Worm (Caenorhabditis elegans): ENCODE data around the gene math-13.

Gene math-13

DNA sequence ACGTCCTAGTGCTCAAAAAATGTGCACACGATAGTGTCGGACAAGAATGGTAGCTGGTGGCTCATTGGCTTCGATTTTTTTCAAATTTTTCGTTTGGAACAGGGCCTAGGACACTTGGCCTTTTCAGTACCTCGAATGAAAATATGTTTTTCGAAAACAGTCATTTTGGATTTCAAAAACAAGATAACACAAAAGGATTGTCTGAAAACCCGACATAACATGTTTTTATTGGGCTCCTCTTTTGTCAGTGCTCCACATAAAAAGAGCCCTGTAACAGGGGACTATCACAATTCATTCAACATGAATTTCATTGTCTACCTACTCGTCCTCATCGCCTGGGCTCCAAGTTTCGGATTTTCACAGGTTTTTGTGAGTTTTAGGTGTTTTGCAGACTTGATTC is 11.5 kb upstream of the math-13 start, which contains the start of gene C16C4.17:
Gene C16C4.17 (plus strand): TSS at position 301 of the 400 bp plus-strand sequence.
- TF ChIP-seq ceh-48 (tag; optimal IDR thresholded peaks at IDR 0.05) (no peak), ceh-45 (GFP tag; IDR thresholded peaks at IDR 0.05) (no peak), T23F11.4 (GFP tag; optimal IDR thresholded peaks at IDR 0.05) (no peak), hlh-8 (tag; optimal IDR thresholded peaks at IDR 0.05) (no peak)

DNA sequence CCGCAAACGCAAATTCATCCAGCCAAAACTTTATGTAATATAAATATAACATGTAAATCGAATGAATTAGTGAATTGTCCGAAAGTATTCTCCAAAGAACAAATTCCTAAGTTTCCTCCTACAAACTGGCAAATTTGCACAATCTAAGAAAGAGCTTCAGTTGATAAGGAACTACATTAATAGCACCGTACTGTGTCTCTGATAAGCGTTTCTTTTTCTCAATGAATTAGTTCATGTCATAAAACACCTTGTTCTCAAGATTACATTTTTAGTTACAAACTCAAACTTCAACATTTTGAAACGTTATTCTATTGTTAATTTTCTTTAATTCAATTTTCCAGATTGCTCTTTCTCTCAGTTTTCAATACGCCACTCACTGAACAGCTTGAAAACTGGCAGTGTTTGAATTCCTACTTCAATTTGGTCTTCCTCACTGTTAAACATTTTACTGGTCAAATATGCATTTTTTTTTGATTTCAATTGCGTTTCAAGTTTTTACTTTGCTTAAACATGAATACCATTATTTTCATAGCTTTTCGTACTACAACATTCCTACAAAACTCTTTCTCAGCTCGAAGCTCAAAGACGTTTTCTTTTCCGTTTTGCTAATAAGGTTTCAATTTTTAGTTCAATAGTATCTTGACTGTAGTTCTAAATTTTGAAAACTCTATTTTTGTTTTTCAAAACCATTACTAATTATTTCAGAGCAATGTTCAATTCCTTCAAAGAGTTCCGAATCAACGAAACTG is 9.9 kb upstream of the math-13 start, which contains the start of gene math-15:
Gene math-15 (plus strand): TSS at position 699 of the 749 bp plus-strand sequence.
- no peak for TF ChIP-seq Y22D7AL.16 (tag; optimal IDR thresholded peaks at IDR 0.05)
- TF ChIP-seq elt-4 (tag; optimal IDR thresholded peaks at IDR 0.05): no peak
- no peak for TF ChIP-seq fax-1 (tag; optimal IDR thresholded peaks at IDR 0.05)
- TF ChIP-seq sdc-2 (tag; optimal IDR thresholded peaks at IDR 0.05): no peak
- no peak for TF ChIP-seq ceh-31 (tag; optimal IDR thresholded peaks at IDR 0.05)
- TF ChIP-seq elt-2 (tag; optimal IDR thresholded peaks at IDR 0.05): peak; percentile 27

DNA sequence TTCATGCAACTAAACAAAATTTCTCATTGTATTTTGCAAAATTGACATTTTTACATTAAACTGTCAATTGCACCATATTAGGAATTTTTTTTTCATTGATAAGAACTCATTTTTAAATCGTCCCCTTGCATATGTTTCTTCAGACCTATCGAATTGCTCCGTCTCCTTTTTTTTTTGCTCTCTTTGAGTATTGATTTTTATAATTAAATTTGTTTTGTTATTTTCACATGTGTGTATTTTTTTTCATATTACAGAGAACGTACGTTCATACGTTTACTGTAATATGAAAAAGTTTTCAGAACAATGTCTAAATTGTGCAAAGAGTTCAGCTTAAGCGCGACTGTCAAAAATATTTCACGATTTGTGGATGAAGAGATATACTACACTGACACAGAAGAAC is 6.6 kb upstream of the math-13 start, which contains the start of gene math-14:
Gene math-14 (plus strand): TSS at position 301 of the 400 bp plus-strand sequence.
- TF ChIP-seq pha-4 (tag; optimal IDR thresholded peaks at IDR 0.05): no peak
- no peak for TF ChIP-seq rnt-1 (tag; optimal IDR thresholded peaks at IDR 0.05)
- TF ChIP-seq hlh-6 (tag; optimal IDR thresholded peaks at IDR 0.05): no peak

DNA sequence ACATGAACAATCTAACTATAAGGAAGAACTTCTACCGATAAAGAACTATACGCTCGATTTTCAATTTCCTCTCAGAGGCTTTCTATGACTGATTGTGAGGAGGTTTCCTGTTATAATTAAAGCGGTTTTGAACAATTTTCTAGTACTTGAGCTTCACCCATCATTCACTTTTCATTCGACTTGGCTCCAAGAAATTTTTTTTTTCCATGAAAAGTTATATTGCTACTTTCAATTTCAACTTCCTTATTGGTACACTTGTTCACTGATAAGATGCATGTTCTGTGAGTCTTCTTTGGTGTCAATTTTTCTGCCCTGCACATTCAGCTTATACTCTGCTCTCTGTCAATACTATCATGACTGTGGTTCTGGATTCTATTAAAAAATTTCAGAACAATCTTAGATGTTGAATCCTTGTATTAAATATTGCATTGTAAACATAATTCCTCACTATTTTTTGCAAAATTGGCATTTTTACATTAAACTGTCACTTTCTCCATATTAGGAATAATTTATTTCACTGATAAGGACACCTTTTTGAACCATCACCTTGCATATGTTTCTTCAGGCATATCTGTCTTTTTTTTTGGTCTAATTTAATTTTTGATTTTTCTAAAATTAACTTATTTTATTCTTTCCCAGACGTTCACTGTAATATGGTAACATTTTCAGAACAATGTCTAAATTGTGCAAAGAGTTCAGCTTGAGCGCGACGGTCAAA is 4.7 kb upstream of the math-13 start, which contains the start of gene math-10:
Gene math-10 (plus strand): TSS at position 668 of the 718 bp plus-strand sequence.
- TF ChIP-seq fkh-6 (tag; optimal IDR thresholded peaks at IDR 0.05) (no peak), ceh-30 (tag; optimal IDR thresholded peaks at IDR 0.05) (no peak), ceh-14 (tag; optimal IDR thresholded peaks at IDR 0.05) (no peak), lin-11 (tag; optimal IDR thresholded peaks at IDR 0.05) (no peak), hlh-13 (GFP tag; optimal IDR thresholded peaks at IDR 0.05) (no peak), pat-9 (tag; optimal IDR thresholded peaks at IDR 0.05) (no peak), eyg-1 (tag; optimal IDR thresholded peaks at IDR 0.05) (no peak), ceh-48 (tag; optimal IDR thresholded peaks at IDR 0.05) (no peak), unc-86 (tag; optimal IDR thresholded peaks at IDR 0.05) (no peak), pax-1 (tag; optimal IDR thresholded peaks at IDR 0.05) (no peak), hlh-6 (tag; optimal IDR thresholded peaks at IDR 0.05) (no peak), sdc-2 (tag; optimal IDR thresholded peaks at IDR 0.05) (no peak), ama-1 (optimal IDR thresholded peaks at IDR 0.05) (no peak), ceh-24 (tag; optimal IDR thresholded peaks at IDR 0.05) (no peak)

DNA sequence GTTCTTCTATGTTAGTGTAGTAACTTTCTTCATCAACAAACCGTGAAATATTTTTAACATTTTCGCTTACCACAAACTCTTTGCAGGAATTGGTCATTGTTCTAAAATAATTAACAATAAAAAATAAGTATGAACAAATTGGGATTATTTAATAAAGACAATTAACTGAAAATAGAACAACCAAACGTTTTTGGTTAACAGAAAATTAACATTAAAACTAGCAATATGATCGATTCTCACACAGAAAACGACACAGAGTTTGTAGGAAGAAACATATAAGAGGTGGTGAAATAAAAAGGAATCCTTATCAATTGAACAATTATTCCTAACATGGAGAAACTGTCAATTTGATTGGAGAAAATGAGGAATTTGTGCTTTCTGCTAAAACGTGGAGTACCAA is 2.9 kb downstream of the math-13 start, which contains the start of gene math-16:
Gene math-16 (minus strand): TSS at position 101 of the 400 bp plus-strand sequence.
- no peak for TF ChIP-seq ets-4 (tag; optimal IDR thresholded peaks at IDR 0.05)
- no peak for TF ChIP-seq K09A11.1 (tag; optimal IDR thresholded peaks at IDR 0.05; ENCODE audit: insufficient read depth)
- no peak for TF ChIP-seq dve-1 (tag; optimal IDR thresholded peaks at IDR 0.05)
- no peak for TF ChIP-seq pqm-1 (tag; optimal IDR thresholded peaks at IDR 0.05)
- TF ChIP-seq ztf-16 (tag; optimal IDR thresholded peaks at IDR 0.05): no peak
- TF ChIP-seq pag-3 (tag; optimal IDR thresholded peaks at IDR 0.05; ENCODE audit: borderline replicate concordance): no peak
- TF ChIP-seq ceh-24 (tag; optimal IDR thresholded peaks at IDR 0.05): no peak
- TF ChIP-seq unc-86 (tag; optimal IDR thresholded peaks at IDR 0.05): no peak
- no peak for TF ChIP-seq C38D4.7 (GFP tag; optimal IDR thresholded peaks at IDR 0.05)
